Worm (Caenorhabditis elegans): ENCODE results near the gene rom-2.

DNA sequence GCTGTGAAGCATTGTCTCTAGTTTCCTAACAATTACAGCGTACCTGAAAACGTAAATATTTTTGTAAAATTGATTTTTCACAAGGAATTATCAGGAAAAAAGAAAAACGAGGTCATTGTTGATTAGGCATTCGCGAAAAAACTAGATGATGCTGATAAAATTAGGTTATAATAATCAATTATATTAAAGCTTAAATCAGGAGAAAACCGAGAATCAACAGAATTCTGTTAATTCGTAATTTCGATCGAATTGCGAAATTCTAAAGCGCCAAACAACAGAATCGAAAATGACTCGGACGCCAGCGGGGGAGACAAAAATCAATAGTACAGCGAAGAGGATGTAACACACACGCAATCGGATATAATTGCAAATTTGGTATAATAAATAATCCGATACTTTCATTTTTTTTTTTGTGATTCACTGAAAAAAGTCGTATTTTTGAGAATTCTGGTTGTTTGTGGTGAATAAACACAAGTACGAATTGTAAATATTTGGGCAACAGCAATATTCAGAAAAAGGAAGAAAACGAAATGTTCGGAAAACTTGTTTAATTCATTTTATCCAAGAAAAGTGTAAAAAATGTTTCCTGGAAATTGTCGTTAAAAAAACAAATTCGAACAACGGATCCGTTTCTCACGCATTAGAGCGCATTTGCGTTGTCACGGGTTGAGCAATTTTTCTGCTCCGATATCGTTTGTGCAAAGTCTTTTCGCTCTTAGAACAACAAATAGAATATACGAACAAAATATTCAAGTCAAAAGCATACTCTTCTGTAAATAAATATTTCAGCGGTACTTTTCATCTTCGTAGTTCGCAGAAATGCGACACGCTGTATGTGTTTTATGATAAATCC lies 15.2 kb downstream of the rom-2 start, which contains the start of gene ced-7:
- TF ChIP-seq mcd-1 (GFP tag; IDR thresholded peaks at IDR 0.05) (no peak), bed-2 (GFP tag; IDR thresholded peaks at IDR 0.05) (no peak), dpl-1 (GFP tag; optimal IDR thresholded peaks at IDR 0.05) (no peak), F33H1.4 (GFP tag; IDR thresholded peaks at IDR 0.05) (no peak), egl-44 (GFP tag; IDR thresholded peaks at IDR 0.05) (no peak), aptf-2 (GFP tag; conservative IDR thresholded peaks at IDR 0.05) (no peak), ama-1 (optimal IDR thresholded peaks at IDR 0.05) (no peak), ama-1 (GFP tag; optimal IDR thresholded peaks at IDR 0.05) (no peak), pha-4 (tag; optimal IDR thresholded peaks at IDR 0.05) (no peak), F23B12.7 (tag; optimal IDR thresholded peaks at IDR 0.05; ENCODE audit: insufficient read depth) (no peak)

All from whole organism, young adult.